Worm (Caenorhabditis elegans): Measurements from ENCODE around the gene T09F3.7.

The T09F3.7 gene

DNA sequence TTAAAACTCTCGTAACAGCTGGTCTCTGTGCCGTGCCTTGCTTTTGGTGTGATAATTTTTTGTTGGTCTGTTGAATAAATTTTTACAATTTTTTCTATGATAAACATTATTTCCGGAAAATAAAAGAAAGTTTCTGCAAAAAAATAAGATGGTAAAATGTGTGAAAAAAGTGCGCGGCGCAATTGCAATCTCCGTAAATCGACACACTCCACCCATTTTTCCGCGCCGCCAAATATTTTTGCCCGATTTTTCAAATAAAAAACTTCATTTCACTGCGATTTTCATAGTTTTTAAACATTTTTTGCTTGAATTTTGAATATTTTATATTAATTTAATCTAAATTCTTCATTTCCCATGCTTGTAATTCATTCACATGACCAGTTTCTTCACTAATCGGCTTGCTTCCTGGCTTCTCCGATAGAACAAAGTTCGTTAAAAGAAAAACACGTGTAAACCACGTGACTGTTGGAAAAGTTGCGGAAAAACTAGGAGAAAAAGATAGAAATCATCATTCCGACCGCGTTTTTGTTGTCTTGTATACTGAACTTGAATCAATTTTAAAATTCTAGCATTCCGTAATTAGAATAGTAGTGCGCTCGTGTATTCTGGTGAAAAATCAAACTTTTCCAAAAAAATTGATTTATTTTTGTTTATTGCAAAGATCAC lies 2.8 kb upstream of the T09F3.7 start:
- no peak for TF ChIP-seq nhr-2 (tag; optimal IDR thresholded peaks at IDR 0.05)
- TF ChIP-seq ztf-11 (tag; optimal IDR thresholded peaks at IDR 0.05) = no peak
- peak; percentile 78 for TF ChIP-seq mep-1 (tag; optimal IDR thresholded peaks at IDR 0.05)
- TF ChIP-seq elt-3 (tag; optimal IDR thresholded peaks at IDR 0.05) = no peak
- peak; percentile 52 for TF ChIP-seq lsy-2 (tag; optimal IDR thresholded peaks at IDR 0.05)
- TF ChIP-seq snpc-4 (tag; optimal IDR thresholded peaks at IDR 0.05) = no peak
- TF ChIP-seq mab-5 (tag; optimal IDR thresholded peaks at IDR 0.05) = no peak
- TF ChIP-seq lin-13 (tag; optimal IDR thresholded peaks at IDR 0.05) = no peak
- TF ChIP-seq nhr-237 (tag; optimal IDR thresholded peaks at IDR 0.05) = peak; percentile 11
- peak; percentile 48 for TF ChIP-seq ces-1 (GFP tag; optimal IDR thresholded peaks at IDR 0.05)
- no peak for TF ChIP-seq ham-2 (GFP tag; optimal IDR thresholded peaks at IDR 0.05)
- TF ChIP-seq mls-2 (tag; optimal IDR thresholded peaks at IDR 0.05) = peak; percentile 66
- TF ChIP-seq hlh-1 (tag; optimal IDR thresholded peaks at IDR 0.05) = peak; percentile 39
- peak; percentile 74 for TF ChIP-seq ceh-83 (GFP tag; optimal IDR thresholded peaks at IDR 0.05)
- peak; percentile 77 for TF ChIP-seq ceh-43 (GFP tag; optimal IDR thresholded peaks at IDR 0.05)
- no peak for TF ChIP-seq nhr-28 (tag; optimal IDR thresholded peaks at IDR 0.05)
- TF ChIP-seq tbx-8 (GFP tag; optimal IDR thresholded peaks at IDR 0.05) = peak; percentile 78
- TF ChIP-seq unc-62 (GFP tag; optimal IDR thresholded peaks at IDR 0.05) = no peak
- peak; percentile 38 for TF ChIP-seq cnd-1 (tag; optimal IDR thresholded peaks at IDR 0.05)
- peak; percentile 54 for TF ChIP-seq drap-1 (GFP tag; optimal IDR thresholded peaks at IDR 0.05)
- TF ChIP-seq pha-4 (tag; optimal IDR thresholded peaks at IDR 0.05) = no peak
- no peak for TF ChIP-seq unc-39 (tag; optimal IDR thresholded peaks at IDR 0.05)
- TF ChIP-seq lin-32 (GFP tag; optimal IDR thresholded peaks at IDR 0.05) = peak; percentile 30
- peak; percentile 70 for TF ChIP-seq unc-120 (tag; optimal IDR thresholded peaks at IDR 0.05; ENCODE audit: poor library complexity, severe bottlenecking)
- TF ChIP-seq flh-1 (GFP tag; optimal IDR thresholded peaks at IDR 0.05) = peak; percentile 5
- TF ChIP-seq nhr-76 (tag; optimal IDR thresholded peaks at IDR 0.05) = no peak
- no peak for TF ChIP-seq zip-8 (tag; optimal IDR thresholded peaks at IDR 0.05)
- TF ChIP-seq sptf-1 (tag; optimal IDR thresholded peaks at IDR 0.05) = peak; percentile 91
- TF ChIP-seq M03D4.4 (tag; optimal IDR thresholded peaks at IDR 0.05) = peak; percentile 82
- peak; percentile 54 for TF ChIP-seq elt-1 (tag; optimal IDR thresholded peaks at IDR 0.05; ENCODE audit: borderline replicate concordance, insufficient read depth)
- peak; percentile 4 for TF ChIP-seq ceh-39 (tag; optimal IDR thresholded peaks at IDR 0.05)
- TF ChIP-seq nhr-12 (tag; optimal IDR thresholded peaks at IDR 0.05) = no peak
- no peak for TF ChIP-seq blmp-1 (tag; optimal IDR thresholded peaks at IDR 0.05)
- no peak for TF ChIP-seq sem-2 (GFP tag; optimal IDR thresholded peaks at IDR 0.05)
- peak; percentile 37 for TF ChIP-seq bed-3 (GFP tag; optimal IDR thresholded peaks at IDR 0.05)

DNA sequence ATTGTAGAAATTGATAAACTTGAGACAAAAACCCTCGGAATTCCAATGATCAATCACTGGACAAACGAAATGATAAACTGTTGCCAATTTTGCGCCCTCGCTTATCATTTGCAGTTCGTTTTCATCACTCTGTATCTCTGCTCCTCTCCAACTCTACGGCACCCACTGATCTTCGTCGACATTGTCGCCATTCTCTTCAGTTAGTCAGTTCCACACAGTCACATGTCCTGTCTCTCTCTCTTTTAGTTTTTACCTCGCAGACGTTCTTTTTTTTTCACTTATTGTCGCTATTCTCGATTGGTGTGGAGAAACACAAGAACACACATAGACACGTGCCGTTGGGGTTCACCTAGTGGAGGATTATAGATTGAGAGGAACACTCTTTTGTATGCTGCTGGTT lies 1.9 kb upstream of the T09F3.7 start:
- TF ChIP-seq mep-1 (tag; optimal IDR thresholded peaks at IDR 0.05) (no peak), mls-2 (tag; optimal IDR thresholded peaks at IDR 0.05) (no peak), elt-1 (tag; optimal IDR thresholded peaks at IDR 0.05; ENCODE audit: borderline replicate concordance, insufficient read depth) (no peak), unc-62 (GFP tag; optimal IDR thresholded peaks at IDR 0.05) (no peak), ham-2 (GFP tag; optimal IDR thresholded peaks at IDR 0.05) (no peak), nhr-76 (tag; optimal IDR thresholded peaks at IDR 0.05) (no peak), nhr-28 (tag; optimal IDR thresholded peaks at IDR 0.05) (no peak), bed-3 (GFP tag; optimal IDR thresholded peaks at IDR 0.05) (no peak), ces-1 (GFP tag; optimal IDR thresholded peaks at IDR 0.05) (no peak), tbx-8 (GFP tag; optimal IDR thresholded peaks at IDR 0.05) (no peak), ceh-83 (GFP tag; optimal IDR thresholded peaks at IDR 0.05) (no peak), ceh-43 (GFP tag; optimal IDR thresholded peaks at IDR 0.05) (no peak), nhr-237 (tag; optimal IDR thresholded peaks at IDR 0.05) (no peak), flh-1 (GFP tag; optimal IDR thresholded peaks at IDR 0.05) (no peak), nhr-2 (tag; optimal IDR thresholded peaks at IDR 0.05) (no peak), M03D4.4 (tag; optimal IDR thresholded peaks at IDR 0.05) (no peak), mab-5 (tag; optimal IDR thresholded peaks at IDR 0.05) (no peak), drap-1 (GFP tag; optimal IDR thresholded peaks at IDR 0.05) (no peak), ztf-11 (tag; optimal IDR thresholded peaks at IDR 0.05) (no peak)

DNA sequence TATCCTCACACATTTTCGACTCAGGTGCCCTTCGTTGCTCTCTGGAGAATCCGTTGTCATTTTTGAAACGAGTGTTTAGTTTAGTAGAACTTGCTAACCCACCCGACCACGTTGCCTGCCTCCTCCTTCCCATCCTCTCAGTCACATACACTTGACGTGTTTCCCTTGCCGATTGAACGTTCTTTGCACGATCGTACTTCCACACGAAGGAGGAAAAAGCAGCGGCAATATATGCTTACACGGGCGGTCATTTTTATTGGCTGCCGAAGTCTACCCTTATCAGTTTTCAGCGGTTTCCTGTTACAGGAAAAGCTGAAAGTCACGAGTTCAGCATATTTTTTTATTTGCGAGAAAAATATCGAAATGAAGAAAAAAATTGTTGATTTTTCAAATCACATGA lies 1.2 kb upstream of the T09F3.7 start:
- TF ChIP-seq nhr-237 (tag; optimal IDR thresholded peaks at IDR 0.05) = no peak
